Fruit fly (Drosophila melanogaster): Measurements from ENCODE around the gene elgi.

elgi gene

dm6 chr3L:15953892-15954291 lies 2.5 kb upstream of the elgi start:
- TF ChIP-seq Sox102F (GFP tag; optimal IDR thresholded peaks at IDR 0.05) (no peak), fkh (GFP tag; optimal IDR thresholded peaks at IDR 0.05) (peak; percentile 58), dac (GFP tag; optimal IDR thresholded peaks at IDR 0.05) (no peak)

- TF ChIP-seq fkh (GFP tag; optimal IDR thresholded peaks at IDR 0.05) = peak; percentile 23
- TF ChIP-seq CG10669 (GFP tag; optimal IDR thresholded peaks at IDR 0.05) = no peak
- TF ChIP-seq eg (GFP tag; IDR thresholded peaks at IDR 0.05) = no peak
- no peak for TF ChIP-seq CG8632 (GFP tag; optimal IDR thresholded peaks at IDR 0.05)
- TF ChIP-seq CG9139 (GFP tag; optimal IDR thresholded peaks at IDR 0.05) = no peak
- peak; percentile 2 for TF ChIP-seq achi (GFP tag; optimal IDR thresholded peaks at IDR 0.05)
- TF ChIP-seq CG6163 (GFP tag; IDR thresholded peaks at IDR 0.05) = no peak
- no peak for TF ChIP-seq cyc (GFP tag; optimal IDR thresholded peaks at IDR 0.05)
- no peak for TF ChIP-seq CG8119 (GFP tag; IDR thresholded peaks at IDR 0.05)
- TF ChIP-seq lz (GFP tag; optimal IDR thresholded peaks at IDR 0.05) = no peak
- TF ChIP-seq CG32006 (GFP tag; optimal IDR thresholded peaks at IDR 0.05) = no peak
- TF ChIP-seq Ets96B (tag; optimal IDR thresholded peaks at IDR 0.05) = no peak
- TF ChIP-seq CG11294 (GFP tag; IDR thresholded peaks at IDR 0.05) = no peak
- no peak for TF ChIP-seq topi (GFP tag; optimal IDR thresholded peaks at IDR 0.05)
- TF ChIP-seq Sox14 (GFP tag; optimal IDR thresholded peaks at IDR 0.05) = no peak
- no peak for TF ChIP-seq CG3919 (GFP tag; optimal IDR thresholded peaks at IDR 0.05)
- TF ChIP-seq CG15336 (GFP tag; IDR thresholded peaks at IDR 0.05) = no peak
- TF ChIP-seq Eip78C (GFP tag) = peak; percentile 60
- no peak for TF ChIP-seq fd59A (GFP tag; optimal IDR thresholded peaks at IDR 0.05)
- TF ChIP-seq CG7368 (GFP tag; optimal IDR thresholded peaks at IDR 0.05) = no peak
- TF ChIP-seq esn (GFP tag; optimal IDR thresholded peaks at IDR 0.05) = peak; percentile 7
- no peak for TF ChIP-seq Blimp-1 (GFP tag; optimal IDR thresholded peaks at IDR 0.05)
These were observed 1.4 kb upstream of the elgi start, which contains the start of the genes Pka-C3 and GXIVsPLA2 for dm6 chr3L:15954784-15955427. Gene Pka-C3, minus strand, starts transcription at chr3L:15954797. Gene GXIVsPLA2, plus strand, starts transcription at chr3L:15955096.

DNA sequence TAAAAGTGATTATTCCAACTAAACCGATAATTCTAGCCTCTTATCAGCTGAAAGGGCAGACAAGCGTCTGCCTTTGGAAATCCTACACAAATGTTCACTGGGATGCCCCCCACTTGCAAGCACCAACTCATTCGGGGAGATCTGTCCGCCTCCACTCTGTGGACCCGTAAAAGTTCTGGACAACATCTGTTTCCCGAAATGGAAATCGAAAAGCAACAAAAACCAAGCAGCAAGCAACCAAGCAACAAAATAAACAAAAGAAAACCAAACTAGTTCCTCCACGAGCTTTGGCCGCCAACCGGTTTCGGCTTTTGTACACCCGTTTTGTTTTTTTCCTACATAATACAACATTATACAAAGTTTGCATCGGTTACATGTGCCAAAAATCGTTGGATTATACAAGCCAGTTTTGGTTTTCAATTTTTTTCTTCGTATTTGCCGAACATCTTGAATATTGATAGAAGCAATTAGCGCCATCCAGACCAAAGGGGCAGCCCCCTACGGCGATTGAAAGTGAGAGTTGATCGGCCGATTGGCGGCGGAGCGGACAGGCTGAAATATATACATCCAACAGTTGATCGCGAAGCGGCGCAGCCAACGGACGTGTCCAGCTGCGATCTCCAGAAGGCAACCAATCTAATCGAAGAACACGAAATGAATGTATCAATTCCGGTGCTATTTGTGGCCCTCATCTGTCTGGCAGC lies 2.4 kb downstream of the elgi start, which contains the start of gene CG17032:
CG17032 (plus strand) TSS at position 232 of the 704 bp plus-strand sequence.
- TF ChIP-seq salr (GFP tag; optimal IDR thresholded peaks at IDR 0.05) = no peak
- TF ChIP-seq Lpt (GFP tag; optimal IDR thresholded peaks at IDR 0.05) = peak; percentile 35
- peak; percentile 83 for TF ChIP-seq Eip78C (GFP tag)
- peak; percentile 18 for TF ChIP-seq Sox102F (GFP tag; optimal IDR thresholded peaks at IDR 0.05)
- TF ChIP-seq Blimp-1 (GFP tag; optimal IDR thresholded peaks at IDR 0.05) = peak; percentile 99
- TF ChIP-seq dsx (GFP tag; optimal IDR thresholded peaks at IDR 0.05; ENCODE audit: poor library complexity, severe bottlenecking) = peak; percentile 94
- TF ChIP-seq eg (GFP tag; IDR thresholded peaks at IDR 0.05) = 0 out of 3 replicates have a peak, but pooled peaks have one; percentile 16
- TF ChIP-seq pdm3 (GFP tag; optimal IDR thresholded peaks at IDR 0.05) = no peak
- TF ChIP-seq topi (GFP tag; optimal IDR thresholded peaks at IDR 0.05) = no peak
- TF ChIP-seq spab (GFP tag; optimal IDR thresholded peaks at IDR 0.05) = no peak
- peak; percentile 29 for TF ChIP-seq net (GFP tag; optimal IDR thresholded peaks at IDR 0.05)
- TF ChIP-seq CG11762 (GFP tag; optimal IDR thresholded peaks at IDR 0.05; ENCODE audit: insufficient read depth) = no peak
- no peak for TF ChIP-seq svp (GFP tag)
- TF ChIP-seq ss (GFP tag; optimal IDR thresholded peaks at IDR 0.05) = peak in 1 of 2 experiments; percentile 49
- TF ChIP-seq CG6854 (GFP tag; optimal IDR thresholded peaks at IDR 0.05) = peak; percentile 68
- TF ChIP-seq Sox15 (GFP tag; optimal IDR thresholded peaks at IDR 0.05) = no peak
- TF ChIP-seq Hr4 (GFP tag; optimal IDR thresholded peaks at IDR 0.05) = no peak
- no peak for TF ChIP-seq CG16779 (tag; optimal IDR thresholded peaks at IDR 0.05)
- TF ChIP-seq CG1621 (tag; optimal IDR thresholded peaks at IDR 0.05) = peak; percentile 81

All from whole organism, prepupa.